Fruit fly (Drosophila melanogaster): Measurements from ENCODE around the gene Gr10a.

Gr10a gene

DNA sequence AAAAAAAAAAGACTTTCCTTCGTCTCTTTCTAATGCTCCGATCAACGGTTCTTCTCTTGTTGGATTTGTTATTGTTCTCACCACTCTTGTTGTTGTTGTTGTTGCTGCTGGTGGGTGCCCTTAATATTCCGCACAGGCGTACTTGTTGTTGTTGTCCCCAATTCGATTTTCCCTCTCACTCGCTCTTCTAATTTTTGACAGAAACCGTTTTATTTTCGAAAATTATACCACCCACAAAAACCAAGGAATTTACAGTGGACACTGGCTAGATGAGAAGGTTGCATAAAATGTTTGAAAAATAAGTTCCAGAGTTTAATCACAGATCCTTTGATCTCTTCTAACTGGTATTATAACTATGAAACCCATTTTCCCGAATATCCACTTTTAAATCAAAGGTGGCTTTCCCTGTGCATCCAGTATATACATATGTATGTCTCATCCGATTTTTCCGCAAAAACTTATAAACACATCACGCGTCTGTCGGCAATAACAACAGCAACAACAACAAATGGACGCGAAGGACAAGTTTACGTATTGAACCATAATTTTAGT is 25.8 kb downstream of the Gr10a start (continued):
- peak; percentile 57 for TF ChIP-seq wdn (GFP tag; IDR thresholded peaks at IDR 0.05)
- TF ChIP-seq GATAe (GFP tag; conservative IDR thresholded peaks at IDR 0.05) = no peak
- TF ChIP-seq Bteb2 (GFP tag; optimal IDR thresholded peaks at IDR 0.05) = no peak
- TF ChIP-seq sqz (GFP tag; optimal IDR thresholded peaks at IDR 0.05) = no peak
- TF ChIP-seq schlank (tag; optimal IDR thresholded peaks at IDR 0.05) = no peak
- no peak for TF ChIP-seq CG15479 (GFP tag; optimal IDR thresholded peaks at IDR 0.05)
- TF ChIP-seq emc (GFP tag; optimal IDR thresholded peaks at IDR 0.05) = no peak
- TF ChIP-seq fu2 (GFP tag; optimal IDR thresholded peaks at IDR 0.05) = peak; percentile 52
- TF ChIP-seq CG10543 (GFP tag; optimal IDR thresholded peaks at IDR 0.05) = no peak
- TF ChIP-seq CG18764 (GFP tag; optimal IDR thresholded peaks at IDR 0.05) = no peak
- no peak for TF ChIP-seq zf30C (GFP tag; optimal IDR thresholded peaks at IDR 0.05)
- TF ChIP-seq abd-A (tag; optimal IDR thresholded peaks at IDR 0.05) = no peak
- TF ChIP-seq danr (GFP tag; IDR thresholded peaks at IDR 0.05) = 0 out of 2 replicates have a peak, but pooled peaks have one; percentile 10
- no peak for TF ChIP-seq Deaf1 (tag; optimal IDR thresholded peaks at IDR 0.05)
- TF ChIP-seq en (GFP tag; optimal IDR thresholded peaks at IDR 0.05) = no peak
- TF ChIP-seq CG12155 (GFP tag; optimal IDR thresholded peaks at IDR 0.05) = no peak
- peak; percentile 77 for TF ChIP-seq sens (GFP tag)
- no peak for TF ChIP-seq CTCF (GFP tag; optimal IDR thresholded peaks at IDR 0.05)
- no peak for TF ChIP-seq nmo (GFP tag; optimal IDR thresholded peaks at IDR 0.05)
- TF ChIP-seq br (optimal IDR thresholded peaks at IDR 0.05) = no peak
- no peak for TF ChIP-seq sna (GFP tag; IDR thresholded peaks at IDR 0.05; ENCODE audit: partially characterized antibody)
- TF ChIP-seq YL-1 (GFP tag; optimal IDR thresholded peaks at IDR 0.05) = no peak
- TF ChIP-seq Hr78 (GFP tag; optimal IDR thresholded peaks at IDR 0.05) = no peak
- TF ChIP-seq NFAT (GFP tag; IDR thresholded peaks at IDR 0.05) = peak; percentile 68; the same call in 1 of the 2 replicates
- no peak for TF ChIP-seq CG3995 (GFP tag; optimal IDR thresholded peaks at IDR 0.05)
- TF ChIP-seq az2 (GFP tag; optimal IDR thresholded peaks at IDR 0.05) = no peak
- no peak for TF ChIP-seq CG18476 (GFP tag; optimal IDR thresholded peaks at IDR 0.05)
- TF ChIP-seq sisA (GFP tag; IDR thresholded peaks at IDR 0.05) = peak; percentile 64
- no peak for TF ChIP-seq kay (GFP tag; optimal IDR thresholded peaks at IDR 0.05)
- no peak for TF ChIP-seq Nf-YC (tag; optimal IDR thresholded peaks at IDR 0.05)
- TF ChIP-seq Hr3 (GFP tag; optimal IDR thresholded peaks at IDR 0.05) = no peak
- peak; percentile 38 for TF ChIP-seq Ravus (GFP tag; IDR thresholded peaks at IDR 0.05)
- peak; percentile 53 for TF ChIP-seq CG6689 (GFP tag; IDR thresholded peaks at IDR 0.05)
- no peak for TF ChIP-seq h (optimal IDR thresholded peaks at IDR 0.05)
- no peak for TF ChIP-seq CG18619 (GFP tag; optimal IDR thresholded peaks at IDR 0.05)
- no peak for TF ChIP-seq Meics (GFP tag; optimal IDR thresholded peaks at IDR 0.05)
- no peak for TF ChIP-seq Ssrp (tag; optimal IDR thresholded peaks at IDR 0.05)
- TF ChIP-seq CG13123 (GFP tag; optimal IDR thresholded peaks at IDR 0.05) = no peak
- TF ChIP-seq vfl (GFP tag; optimal IDR thresholded peaks at IDR 0.05) = no peak
- TF ChIP-seq Spps (tag; optimal IDR thresholded peaks at IDR 0.05) = no peak
- TF ChIP-seq ci (GFP tag; IDR thresholded peaks at IDR 0.05) = peak; percentile 44; the same call in 1 of the 3 replicates
- TF ChIP-seq ewg (GFP tag; optimal IDR thresholded peaks at IDR 0.05) = no peak
- no peak for TF ChIP-seq HHEX (GFP tag; optimal IDR thresholded peaks at IDR 0.05)
- TF ChIP-seq CG6854 (GFP tag; optimal IDR thresholded peaks at IDR 0.05) = no peak
- peak; percentile 57 for TF ChIP-seq Fer3 (tag; optimal IDR thresholded peaks at IDR 0.05)
- TF ChIP-seq Dek (tag; optimal IDR thresholded peaks at IDR 0.05) = peak; percentile 6
- no peak for TF ChIP-seq CG1602 (GFP tag; optimal IDR thresholded peaks at IDR 0.05)
- TF ChIP-seq corto (GFP tag; optimal IDR thresholded peaks at IDR 0.05) = no peak
- TF ChIP-seq Chrac-16 (GFP tag; optimal IDR thresholded peaks at IDR 0.05) = no peak
- TF ChIP-seq maf-S (GFP tag; optimal IDR thresholded peaks at IDR 0.05) = no peak
- no peak for TF ChIP-seq CG4328 (GFP tag; optimal IDR thresholded peaks at IDR 0.05)
- TF ChIP-seq Doc2 (GFP tag; IDR thresholded peaks at IDR 0.05) = no peak
- no peak for TF ChIP-seq cg (GFP tag; optimal IDR thresholded peaks at IDR 0.05)
